Worm (Caenorhabditis elegans): Measurements from ENCODE around the gene srdh-1.

- no peak for TF ChIP-seq pha-2 (tag; optimal IDR thresholded peaks at IDR 0.05)
- TF ChIP-seq fax-1 (tag; optimal IDR thresholded peaks at IDR 0.05), result no peak
- no peak for TF ChIP-seq unc-42 (tag; optimal IDR thresholded peaks at IDR 0.05)
- TF ChIP-seq sox-2 (GFP tag; IDR thresholded peaks at IDR 0.05), result peak; percentile 32; the same call in 1 of the 2 replicates
- TF ChIP-seq C38D4.7 (GFP tag; optimal IDR thresholded peaks at IDR 0.05), result no peak
- no peak for TF ChIP-seq F13H6.1 (tag; optimal IDR thresholded peaks at IDR 0.05)
- no peak for TF ChIP-seq ceh-34 (tag; optimal IDR thresholded peaks at IDR 0.05)
Observed at ce11 chrII:8223422-8223821, 41.0 kb upstream of the srdh-1 start.

Measured in whole organism, late embryonic.